In genomic region chrX:15381486-15381885, ce11 we compare ENCODE assay signal across 4 worm cellular contexts.
TF ChIP-seq lines count a peak whose summit lies in the region.

No protein-coding gene starts in this region.

TF ChIP-seq in whole organism, L1 larva, 84 proteins besides CTCF, POLR2A, EP300 and RAD21:
- TF ChIP-seq fkh-10 (GFP tag; optimal IDR thresholded peaks at IDR 0.05; lab: Kevin White, UChicago) (peak; percentile 57), mdl-1 (tag; optimal IDR thresholded peaks at IDR 0.05; lab: Kevin White, UChicago) (no peak), lin-14 (GFP tag; optimal IDR thresholded peaks at IDR 0.05; lab: Kevin White, UChicago) (peak; percentile 76)
TF ChIP-seq in whole organism, L1 larva: peak in this region for 2.

TF ChIP-seq in whole organism, L2 larva, 48 proteins besides CTCF, POLR2A, EP300 and RAD21:
- TF ChIP-seq sma-9 (GFP tag; optimal IDR thresholded peaks at IDR 0.05; lab: Kevin White, UChicago): peak; percentile 12
- TF ChIP-seq sma-9 (tag; optimal IDR thresholded peaks at IDR 0.05; lab: Kevin White, UChicago): no peak
- TF ChIP-seq mdl-1 (tag; optimal IDR thresholded peaks at IDR 0.05; lab: Kevin White, UChicago): no peak
- no peak for TF ChIP-seq nhr-11 (tag; optimal IDR thresholded peaks at IDR 0.05; lab: Kevin White, UChicago)
- no peak for TF ChIP-seq nhr-12 (tag; optimal IDR thresholded peaks at IDR 0.05; lab: Kevin White, UChicago)
- TF ChIP-seq ceh-82 (tag; optimal IDR thresholded peaks at IDR 0.05; lab: Kevin White, UChicago): no peak
- TF ChIP-seq nhr-23 (tag; optimal IDR thresholded peaks at IDR 0.05; lab: Kevin White, UChicago): no peak
- no peak for TF ChIP-seq nhr-129 (tag; optimal IDR thresholded peaks at IDR 0.05; lab: Kevin White, UChicago)
- no peak for TF ChIP-seq skn-1 (tag; optimal IDR thresholded peaks at IDR 0.05; lab: Kevin White, UChicago)
- TF ChIP-seq Y55F3AM.14 (GFP tag; optimal IDR thresholded peaks at IDR 0.05; lab: Kevin White, UChicago): no peak
- no peak for TF ChIP-seq zag-1 (tag; optimal IDR thresholded peaks at IDR 0.05; lab: Kevin White, UChicago)
- peak; percentile 13 for TF ChIP-seq F13H6.1 (tag; optimal IDR thresholded peaks at IDR 0.05; lab: Kevin White, UChicago)

TF ChIP-seq in whole organism, L3 larva, 47 proteins besides CTCF, POLR2A, EP300 and RAD21:
- TF ChIP-seq pqm-1 (tag; optimal IDR thresholded peaks at IDR 0.05; lab: Kevin White, UChicago) (no peak), fkh-10 (GFP tag; optimal IDR thresholded peaks at IDR 0.05; lab: Kevin White, UChicago) (peak; percentile 73)

TF ChIP-seq in whole organism, L4 larva, 104 proteins besides CTCF, POLR2A, EP300 and RAD21:
- TF ChIP-seq fkh-10 (GFP tag; optimal IDR thresholded peaks at IDR 0.05; lab: Kevin White, UChicago) (peak; percentile 12), F10B5.3 (tag; optimal IDR thresholded peaks at IDR 0.05; lab: Kevin White, UChicago) (no peak), attf-4 (tag; optimal IDR thresholded peaks at IDR 0.05; lab: Kevin White, UChicago) (no peak)

Comparison
In these comparisons a context has a peak if more than half of its experiments do, and no peak if none do; other contexts are left out.
1. Of the 29 proteins assayed by ChIP-seq in both whole organism, L4 larva and whole organism, L1 larva: peak only in whole organism, L4 larva: none; only in whole organism, L1 larva: none; in both: fkh-10; in neither: 28.